Fruit fly (Drosophila melanogaster) whole organism, embryonic: Measurements from ENCODE around the gene CG15209.

Experiments
- Adf1 ChIP-seq: fragments of 200-800 bp; sonication (Bioruptor generic); IDR thresholded peaks from 2 replicates; pipeline ENCODE4 v1.3.6; 2022; ENCODE audit warnings: missing biosample characterization, missing genetic modification characterization
- Aef1 ChIP-seq: fragments of 200-800 bp; sonication (Bioruptor generic); IDR thresholded peaks from 3 replicates; pipeline ENCODE4 v1.3.6; 2022; ENCODE audit warnings: missing biosample characterization, missing genetic modification characterization
- CG10366 ChIP-seq: fragments of 200-800 bp; sonication (Bioruptor generic); IDR thresholded peaks from 2 replicates; pipeline ENCODE4 v1.3.6; 2022; ENCODE audit warnings: missing biosample characterization, missing genetic modification characterization
- CG12769 ChIP-seq: fragments of 200-800 bp; sonication (Bioruptor generic); optimal IDR thresholded peaks from 2 replicates; lab custom pipeline; 2019; ENCODE audit warnings: missing biosample characterization, mild to moderate bottlenecking, missing genetic modification characterization, moderate library complexity
- CG15269 ChIP-seq: fragments of 200-800 bp; sonication (Bioruptor generic); optimal IDR thresholded peaks from 2 replicates; lab custom pipeline; 2018; ENCODE audit warnings: missing biosample characterization, mild to moderate bottlenecking, missing genetic modification characterization, moderate library complexity
- CG15696 ChIP-seq: fragments of 200-800 bp; sonication (Bioruptor generic); optimal IDR thresholded peaks from 2 replicates; lab custom pipeline; 2019; ENCODE audit warnings: missing biosample characterization, mild to moderate bottlenecking, missing genetic modification characterization, moderate library complexity
- CG1603 ChIP-seq: fragments of 200-800 bp; sonication (Bioruptor generic); optimal IDR thresholded peaks from 2 replicates; lab custom pipeline; 2019; ENCODE audit warnings: missing biosample characterization, mild to moderate bottlenecking, missing genetic modification characterization, moderate library complexity
- CG17385 ChIP-seq: fragments of 200-800 bp; sonication (Bioruptor generic); optimal IDR thresholded peaks from 3 replicates; lab custom pipeline; 2018; ENCODE audit warnings: missing biosample characterization, mild to moderate bottlenecking, missing genetic modification characterization
- CG17568 ChIP-seq: fragments of 200-800 bp; sonication (Bioruptor generic); optimal IDR thresholded peaks from 2 replicates; lab custom pipeline; 2018; ENCODE audit warnings: missing biosample characterization, mild to moderate bottlenecking, missing genetic modification characterization, moderate library complexity
- CG3847 ChIP-seq: fragments of 200-800 bp; sonication (Bioruptor generic); IDR thresholded peaks from 2 replicates; pipeline ENCODE4 v1.3.6; 2022; ENCODE audit warnings: missing biosample characterization, missing genetic modification characterization
- CG7963 ChIP-seq: fragments of 200-800 bp; sonication (Bioruptor generic); IDR thresholded peaks from 3 replicates; pipeline ENCODE4 v1.3.6; 2022; ENCODE audit warnings: missing biosample characterization, missing genetic modification characterization; ENCODE audit not compliant: partially characterized antibody
- CG8478 ChIP-seq: fragments of >200 bp; optimal IDR thresholded peaks from 2 replicates; lab custom pipeline; 2018
- CG9437 ChIP-seq: fragments of 200-800 bp; sonication (Bioruptor generic); optimal IDR thresholded peaks from 2 replicates; lab custom pipeline; 2018; ENCODE audit warnings: missing biosample characterization, mild to moderate bottlenecking, missing genetic modification characterization
- CHES-1-like ChIP-seq: fragments of 200-800 bp; sonication (Bioruptor generic); optimal IDR thresholded peaks from 2 replicates; lab custom pipeline; 2016; ENCODE audit warnings: missing biosample characterization, missing genetic modification characterization
- CTCF ChIP-seq: fragments of 200-800 bp; sonication (Bioruptor generic); optimal IDR thresholded peaks from 2 replicates; lab custom pipeline; 2017; ENCODE audit warnings: missing biosample characterization, mild to moderate bottlenecking, missing genetic modification characterization, moderate library complexity
- Deaf1 ChIP-seq: fragments of 200-800 bp; optimal IDR thresholded peaks from 3 replicates; lab custom pipeline; 2019; ENCODE audit warnings: missing biosample characterization, mild to moderate bottlenecking, missing genetic modification characterization, moderate library complexity
- Dp ChIP-seq: fragments of 200-800 bp; sonication (Bioruptor generic); optimal IDR thresholded peaks from 2 replicates; lab custom pipeline; 2018; ENCODE audit warnings: missing biosample characterization, mild to moderate bottlenecking, missing genetic modification characterization, moderate library complexity
- HLH54F ChIP-seq: fragments of 200-800 bp; sonication (Bioruptor generic); optimal IDR thresholded peaks from 3 replicates; lab custom pipeline; 2016; ENCODE audit warnings: missing biosample characterization, missing genetic modification characterization
- Lpt ChIP-seq: fragments of >200 bp; optimal IDR thresholded peaks from 2 replicates; lab custom pipeline; 2018; ENCODE audit warnings: missing biosample characterization, missing genetic modification characterization
- Mad ChIP-seq: fragments of 200-800 bp; sonication (Bioruptor generic); optimal IDR thresholded peaks from 2 replicates; lab custom pipeline; 2016; ENCODE audit warnings: missing biosample characterization, missing genetic modification characterization
- NC2β ChIP-seq: fragments of 200-800 bp; sonication (Bioruptor generic); optimal IDR thresholded peaks from 2 replicates; lab custom pipeline; 2016; ENCODE audit warnings: missing biosample characterization, missing genetic modification characterization
- Neu2 ChIP-seq: fragments of 200-800 bp; sonication (Bioruptor generic); optimal IDR thresholded peaks from 3 replicates; lab custom pipeline; 2016; ENCODE audit warnings: missing biosample characterization, missing genetic modification characterization, borderline replicate concordance
- Oli ChIP-seq: fragments of 200-800 bp; sonication (Bioruptor generic); optimal IDR thresholded peaks from 2 replicates; lab custom pipeline; 2018; ENCODE audit warnings: missing biosample characterization, mild to moderate bottlenecking, missing genetic modification characterization, moderate library complexity
- Pdp1 ChIP-seq, 2 experiments: fragments of 200-800 bp; sonication (Bioruptor generic); optimal IDR thresholded peaks; 3 replicates each; lab custom pipeline; 2016; ENCODE audit warnings: missing biosample characterization in 2 of 2, missing genetic modification characterization in 2 of 2, mild to moderate bottlenecking in 1 of 2, moderate library complexity in 1 of 2
- Spps ChIP-seq: fragments of 200-800 bp; sonication (Bioruptor generic); optimal IDR thresholded peaks from 2 replicates; lab custom pipeline; 2018; ENCODE audit warnings: missing biosample characterization, mild to moderate bottlenecking, missing genetic modification characterization
- Vsx1 ChIP-seq: fragments of 200-800 bp; sonication (Bioruptor generic); optimal IDR thresholded peaks from 2 replicates; lab custom pipeline; 2017; ENCODE audit warnings: missing biosample characterization, mild to moderate bottlenecking, missing genetic modification characterization, missing genetic modification reagents
- YL-1 ChIP-seq: fragments of 200-800 bp; sonication (Bioruptor generic); optimal IDR thresholded peaks from 3 replicates; lab custom pipeline; 2017; ENCODE audit warnings: missing biosample characterization, mild to moderate bottlenecking, missing genetic modification characterization
- ato ChIP-seq: fragments of 200-800 bp; sonication (Bioruptor generic); IDR thresholded peaks from 2 replicates; pipeline ENCODE4 v1.3.6; 2022; ENCODE audit warnings: missing biosample characterization, missing genetic modification characterization; ENCODE audit not compliant: partially characterized antibody
- cato ChIP-seq: fragments of 200-800 bp; sonication (Bioruptor generic); optimal IDR thresholded peaks from 2 replicates; lab custom pipeline; 2016; ENCODE audit warnings: missing biosample characterization, missing genetic modification characterization, borderline replicate concordance
- caup ChIP-seq: fragments of 200-800 bp; sonication (Bioruptor generic); optimal IDR thresholded peaks from 3 replicates; lab custom pipeline; 2017; ENCODE audit warnings: missing biosample characterization, mild to moderate bottlenecking, missing genetic modification characterization, moderate library complexity; ENCODE audit not compliant: severe bottlenecking
- crc ChIP-seq: fragments of 200-800 bp; sonication (Bioruptor generic); optimal IDR thresholded peaks from 2 replicates; lab custom pipeline; 2016; ENCODE audit warnings: missing biosample characterization, missing genetic modification characterization
- croc ChIP-seq: fragments of 200-800 bp; sonication (Bioruptor generic); conservative IDR thresholded peaks from 3 replicates; pipeline ENCODE4 v1.3.6; 2022; ENCODE audit warnings: missing biosample characterization, missing genetic modification characterization
- fd3F ChIP-seq: fragments of 200-800 bp; sonication (Bioruptor generic); optimal IDR thresholded peaks from 2 replicates; lab custom pipeline; 2018; ENCODE audit warnings: missing biosample characterization, mild to moderate bottlenecking, missing genetic modification characterization, moderate library complexity
- fd96Cb ChIP-seq: fragments of 200-800 bp; sonication (Bioruptor generic); optimal IDR thresholded peaks from 2 replicates; lab custom pipeline; 2018; ENCODE audit warnings: missing biosample characterization, mild to moderate bottlenecking, missing genetic modification characterization, moderate library complexity
- gro ChIP-seq: fragments of 200-800 bp; sonication (Bioruptor generic); optimal IDR thresholded peaks from 2 replicates; lab custom pipeline; 2016; ENCODE audit warnings: missing biosample characterization, missing genetic modification characterization
- h ChIP-seq: fragments of >200 bp; optimal IDR thresholded peaks from 2 replicates; lab custom pipeline; 2017
- hbn ChIP-seq: fragments of 200-800 bp; sonication (Bioruptor generic); IDR thresholded peaks from 2 replicates; pipeline ENCODE4 v1.3.6; 2022; ENCODE audit warnings: missing biosample characterization, missing genetic modification characterization; ENCODE audit not compliant: partially characterized antibody
- kah ChIP-seq: fragments of 200-800 bp; sonication (Bioruptor generic); optimal IDR thresholded peaks from 2 replicates; lab custom pipeline; 2018; ENCODE audit warnings: missing biosample characterization, mild to moderate bottlenecking, missing genetic modification characterization
- kni ChIP-seq: fragments of 200-800 bp; sonication (Bioruptor generic); optimal IDR thresholded peaks from 3 replicates; lab custom pipeline; 2017; ENCODE audit warnings: mild to moderate bottlenecking, missing biosample characterization, missing genetic modification reagents, missing genetic modification characterization
- knrl ChIP-seq: fragments of 200-800 bp; sonication (Bioruptor generic); IDR thresholded peaks from 3 replicates; pipeline ENCODE4 v1.3.6; 2022; ENCODE audit warnings: missing biosample characterization, missing genetic modification characterization; ENCODE audit not compliant: partially characterized antibody
- lmd ChIP-seq: fragments of 200-800 bp; sonication (Bioruptor generic); IDR thresholded peaks from 2 replicates; pipeline ENCODE4 v1.3.6; 2022; ENCODE audit warnings: missing biosample characterization, missing genetic modification characterization
- lola ChIP-seq, 3 experiments: fragments of >200 bp in 2 of 3; fragments of 200-800 bp in 1 of 3; sonication (Bioruptor generic) in 1 of 3; optimal IDR thresholded peaks; 2 replicates each; lab custom pipeline; 2017 to 2019; ENCODE audit warnings: missing biosample characterization in 3 of 3, missing genetic modification characterization in 3 of 3, mild to moderate bottlenecking in 1 of 3, moderate library complexity in 1 of 3
- pfk ChIP-seq: fragments of 200-800 bp; sonication (Bioruptor generic); optimal IDR thresholded peaks from 2 replicates; lab custom pipeline; 2018; ENCODE audit warnings: missing biosample characterization, mild to moderate bottlenecking, missing genetic modification characterization, moderate library complexity
- pros ChIP-seq: fragments of 200-800 bp; sonication (Bioruptor generic); optimal IDR thresholded peaks from 3 replicates; lab custom pipeline; 2019; ENCODE audit warnings: missing biosample characterization, mild to moderate bottlenecking, missing genetic modification characterization, moderate library complexity
- psq ChIP-seq: fragments of 200-800 bp; sonication (Bioruptor generic); optimal IDR thresholded peaks from 2 replicates; lab custom pipeline; 2017; ENCODE audit warnings: missing biosample characterization, missing genetic modification characterization
- tgo ChIP-seq: fragments of 200-800 bp; sonication (Bioruptor generic); IDR thresholded peaks from 3 replicates; pipeline ENCODE4 v1.3.6; 2022; ENCODE audit warnings: missing biosample characterization, missing genetic modification characterization
- trh ChIP-seq: fragments of 200-800 bp; sonication (Bioruptor generic); optimal IDR thresholded peaks from 2 replicates; lab custom pipeline; 2016; ENCODE audit warnings: missing biosample characterization, missing genetic modification characterization
- unc-4 ChIP-seq: fragments of 200-800 bp; sonication (Bioruptor generic); IDR thresholded peaks from 2 replicates; pipeline ENCODE4 v1.3.6; 2022; ENCODE audit warnings: missing biosample characterization, missing genetic modification characterization; ENCODE audit not compliant: partially characterized antibody
- wdn ChIP-seq: fragments of 200-800 bp; sonication (Bioruptor generic); IDR thresholded peaks from 2 replicates; pipeline ENCODE4 v1.3.6; 2022; ENCODE audit warnings: missing biosample characterization, missing genetic modification characterization
- zen ChIP-seq: fragments of 200-800 bp; sonication (Bioruptor generic); optimal IDR thresholded peaks from 3 replicates; lab custom pipeline; 2018; ENCODE audit warnings: missing biosample characterization, mild to moderate bottlenecking, missing genetic modification characterization, moderate library complexity

The CG15209 gene

dm6 chrX:10805651-10806191 lies 36.3 kb upstream of the CG15209 start (continued):
- TF ChIP-seq Dp (GFP tag; lab: Kevin White, UChicago) = peak; percentile 50
- no peak for TF ChIP-seq CHES-1-like (GFP tag; lab: Kevin White, UChicago)
- TF ChIP-seq CG17385 (GFP tag; lab: Kevin White, UChicago) = peak; percentile 36
- no peak for TF ChIP-seq croc (GFP tag; lab: Robert Waterston, UW)
- 0 out of 2 replicates have a peak, but pooled peaks have one; percentile 37 for TF ChIP-seq unc-4 (GFP tag; lab: Robert Waterston, UW)
- TF ChIP-seq CG12769 (tag; lab: Kevin White, UChicago) = peak; percentile 77
- no peak for TF ChIP-seq CG17568
- TF ChIP-seq pros (GFP tag; lab: Kevin White, UChicago) = peak; percentile 25
- no peak for TF ChIP-seq NC2β (GFP tag; lab: Kevin White, UChicago)
- TF ChIP-seq zen (tag; lab: Kevin White, UChicago) = peak; percentile 35
- no peak for TF ChIP-seq Mad (GFP tag; lab: Kevin White, UChicago)
- TF ChIP-seq psq = peak; percentile 83
- no peak for TF ChIP-seq CG8478
- TF ChIP-seq crc (GFP tag; lab: Kevin White, UChicago) = no peak
- no peak for TF ChIP-seq wdn (GFP tag; lab: Robert Waterston, UW)
- no peak for TF ChIP-seq Neu2 (GFP tag; lab: Kevin White, UChicago)
- TF ChIP-seq Pdp1 (GFP tag; optimal IDR thresholded peaks at IDR 0.05; lab: Kevin White, UChicago) = peak in 1 of 2 experiments; percentile 63
- no peak for TF ChIP-seq YL-1 (GFP tag; lab: Kevin White, UChicago)
- no peak for TF ChIP-seq Aef1 (GFP tag; lab: Robert Waterston, UW)
- no peak for TF ChIP-seq CG10366
- TF ChIP-seq HLH54F (GFP tag; lab: Kevin White, UChicago) = no peak
- no peak for TF ChIP-seq CG7963 (GFP tag; lab: Robert Waterston, UW)
- no peak for TF ChIP-seq pfk (GFP tag; lab: Kevin White, UChicago)
- no peak for TF ChIP-seq Spps
- TF ChIP-seq CG3847 = no peak
- TF ChIP-seq CG1603 = peak; percentile 6
- no peak for TF ChIP-seq CG15696 (tag; lab: Kevin White, UChicago)
- TF ChIP-seq gro (GFP tag; lab: Kevin White, UChicago) = no peak
- no peak for TF ChIP-seq tgo (GFP tag; lab: Robert Waterston, UW)
- TF ChIP-seq fd96Cb = no peak
- no peak for TF ChIP-seq lola (GFP tag; optimal IDR thresholded peaks at IDR 0.05; lab: Kevin White, UChicago)
- TF ChIP-seq cato (GFP tag; lab: Kevin White, UChicago) = no peak
- TF ChIP-seq kni = peak; percentile 64
- TF ChIP-seq Vsx1 = peak; percentile 96
- TF ChIP-seq Deaf1 (tag; lab: Kevin White, UChicago) = peak; percentile 29
- TF ChIP-seq fd3F = no peak
- TF ChIP-seq ato (GFP tag; lab: Robert Waterston, UW) = 0 out of 2 replicates have a peak, but pooled peaks have one; percentile 20
- no peak for TF ChIP-seq Lpt (GFP tag; lab: Kevin White, UChicago)
- no peak for TF ChIP-seq lmd (GFP tag; lab: Robert Waterston, UW)
- no peak for TF ChIP-seq CTCF (GFP tag; lab: Kevin White, UChicago)
- TF ChIP-seq kah (GFP tag; lab: Kevin White, UChicago) = peak; percentile 46
- no peak for TF ChIP-seq CG9437
- TF ChIP-seq Oli = no peak
- no peak for TF ChIP-seq Adf1
- TF ChIP-seq CG15269 (tag; lab: Kevin White, UChicago) = no peak
- peak; percentile 5 for TF ChIP-seq caup (GFP tag; lab: Kevin White, UChicago)
- TF ChIP-seq hbn (GFP tag; lab: Robert Waterston, UW) = peak; percentile 45
- TF ChIP-seq h = no peak
- TF ChIP-seq trh (GFP tag; lab: Kevin White, UChicago) = no peak
- TF ChIP-seq knrl (GFP tag; lab: Robert Waterston, UW) = peak; percentile 41; the same call in 1 of the 3 replicates
